Fruit fly (Drosophila melanogaster) S2 (cell line): ENCODE data around the gene CG17919.

Experiments
- CG8478 ChIP-seq: fragments of >200 bp; optimal IDR thresholded peaks from 2 replicates; lab custom pipeline; 2018
- CTCF ChIP-seq, 2 experiments: fragments of >200 bp; optimal IDR thresholded peaks; 2 replicates each; lab custom pipeline; 2018

DNA sequence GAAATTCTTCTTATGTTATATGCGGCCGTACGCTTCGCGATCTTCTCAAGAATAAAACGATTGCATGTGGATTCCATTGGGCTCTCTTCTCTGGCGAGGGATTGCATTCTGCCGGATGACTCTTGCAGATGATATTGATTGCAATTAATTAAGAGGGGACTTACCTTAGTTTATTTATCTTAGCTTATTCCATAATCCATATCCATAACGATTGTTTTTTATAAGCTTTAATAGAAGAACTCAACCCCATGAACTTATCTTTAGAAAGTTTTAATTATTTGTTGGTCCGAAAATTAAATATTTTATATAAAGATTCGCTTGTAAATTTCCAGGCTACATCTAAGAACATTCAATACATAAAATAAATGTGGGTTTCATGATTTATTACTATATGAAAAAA, 32.1 kb downstream of the CG17919 start, which contains the start of gene CRAT:
- no peak for TF ChIP-seq CTCF (optimal IDR thresholded peaks at IDR 0.05; lab: Kevin White, UChicago)
- TF ChIP-seq CG8478, result no peak
